Fruit fly (Drosophila melanogaster): ENCODE results near the gene Daxx.
A peak's percentile ranks its signal among the peaks of the same experiment; 100 is the strongest.

Gene Daxx

DNA sequence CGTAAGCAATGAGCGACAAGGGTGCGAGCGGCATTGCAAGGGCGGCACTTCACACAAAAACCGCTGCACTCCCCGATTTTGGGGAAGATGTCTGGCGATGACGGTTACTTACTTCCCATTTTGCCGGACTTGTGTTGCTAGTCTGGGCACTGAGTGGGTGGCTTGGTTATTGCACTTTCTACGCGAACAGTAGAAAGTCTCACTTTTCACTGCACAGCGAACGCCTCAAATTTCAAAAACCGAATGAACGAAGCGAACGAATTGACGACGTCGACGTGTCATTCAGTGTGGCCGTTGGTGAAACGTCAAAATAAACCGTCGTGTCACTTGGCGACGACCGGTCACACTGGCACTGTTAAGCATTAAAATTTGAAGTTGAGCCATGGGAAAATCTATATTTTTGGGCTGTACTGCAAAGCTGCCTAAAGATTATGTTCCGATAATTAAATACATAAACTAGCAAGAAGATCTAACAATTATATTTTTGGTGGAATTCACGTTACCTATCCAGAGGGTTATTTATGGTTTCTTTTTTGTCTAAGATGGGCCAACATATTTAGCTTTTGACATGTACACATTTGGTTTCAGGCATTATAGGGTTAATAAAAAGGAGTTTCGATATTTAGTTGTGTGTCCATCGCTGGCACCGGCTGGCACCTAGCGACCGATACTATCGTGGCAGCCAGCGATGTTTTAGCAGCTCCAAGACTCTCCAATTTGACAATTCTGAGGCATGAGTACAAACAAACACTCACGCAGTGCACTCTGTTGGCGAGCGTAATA, at the start of gene Daxx, which contains the start of gene Sec61alpha (continued):
- TF ChIP-seq CG30020 (tag; optimal IDR thresholded peaks at IDR 0.05) (peak; percentile 74), B-H2 (GFP tag; optimal IDR thresholded peaks at IDR 0.05) (peak; percentile 78), CG7556 (GFP tag; optimal IDR thresholded peaks at IDR 0.05) (peak; percentile 62), prd (optimal IDR thresholded peaks at IDR 0.05) (no peak), prd (GFP tag; IDR thresholded peaks at IDR 0.05) (peak; percentile 89), ssp (GFP tag; IDR thresholded peaks at IDR 0.05) (peak; percentile 73), CG15601 (tag; optimal IDR thresholded peaks at IDR 0.05) (peak; percentile 78), CG18262 (tag; optimal IDR thresholded peaks at IDR 0.05) (peak; percentile 73), cas (GFP tag; IDR thresholded peaks at IDR 0.05) (peak; percentile 88), CG14441 (GFP tag; IDR thresholded peaks at IDR 0.05) (peak; percentile 83), Fer1 (GFP tag; optimal IDR thresholded peaks at IDR 0.05) (peak; percentile 67), HLHmδ (GFP tag; optimal IDR thresholded peaks at IDR 0.05) (peak; percentile 79), Scr (GFP tag; IDR thresholded peaks at IDR 0.05; ENCODE audit: partially characterized antibody) (peak; percentile 99), Xbp1 (GFP tag; optimal IDR thresholded peaks at IDR 0.05) (peak; percentile 89), Gug (GFP tag; IDR thresholded peaks at IDR 0.05) (peak; percentile 92), Trl (optimal IDR thresholded peaks at IDR 0.05) (no peak), Trl (GFP tag; optimal IDR thresholded peaks at IDR 0.05) (peak; percentile 91), zen2 (GFP tag; IDR thresholded peaks at IDR 0.05; ENCODE audit: partially characterized antibody) (peak; percentile 99), CG17829 (tag; optimal IDR thresholded peaks at IDR 0.05) (peak; percentile 83), Awh (GFP tag; IDR thresholded peaks at IDR 0.05) (peak; percentile 70; the same call in 1 of the 2 replicates), ind (GFP tag; optimal IDR thresholded peaks at IDR 0.05) (peak; percentile 88), zen (tag; optimal IDR thresholded peaks at IDR 0.05) (peak; percentile 73), knrl (GFP tag; IDR thresholded peaks at IDR 0.05; ENCODE audit: partially characterized antibody) (peak; percentile 100), bsh (GFP tag; optimal IDR thresholded peaks at IDR 0.05) (peak in 1 of 2 experiments; percentile 77), CG18619 (GFP tag; optimal IDR thresholded peaks at IDR 0.05) (peak; percentile 75), ttk (GFP tag; IDR thresholded peaks at IDR 0.05) (peak; percentile 73; the same call in 1 of the 2 replicates), pum (GFP tag; optimal IDR thresholded peaks at IDR 0.05) (peak; percentile 88), toy (GFP tag; IDR thresholded peaks at IDR 0.05) (peak; percentile 61; the same call in 1 of the 2 replicates), gro (GFP tag; optimal IDR thresholded peaks at IDR 0.05) (peak; percentile 82), E2f1 (GFP tag; IDR thresholded peaks at IDR 0.05) (peak; percentile 78), org-1 (GFP tag; optimal IDR thresholded peaks at IDR 0.05) (peak; percentile 1), CG10462 (GFP tag; optimal IDR thresholded peaks at IDR 0.05) (peak; percentile 50), tin (GFP tag; optimal IDR thresholded peaks at IDR 0.05) (peak; percentile 86), CG32532 (GFP tag; IDR thresholded peaks at IDR 0.05) (peak; percentile 92), row (GFP tag; IDR thresholded peaks at IDR 0.05) (peak; percentile 94), otp (GFP tag; IDR thresholded peaks at IDR 0.05) (peak; percentile 71; the same call in 2 of the 3 replicates), sens (GFP tag) (peak; percentile 98), crp (GFP tag; optimal IDR thresholded peaks at IDR 0.05) (peak in 1 of 2 experiments; percentile 65), bab2 (GFP tag; optimal IDR thresholded peaks at IDR 0.05) (peak; percentile 80), Gsc (GFP tag; IDR thresholded peaks at IDR 0.05) (no peak), Eip74EF (GFP tag; optimal IDR thresholded peaks at IDR 0.05) (peak in 1 of 2 experiments; percentile 72), CG7786 (GFP tag; optimal IDR thresholded peaks at IDR 0.05) (peak; percentile 90), CG30403 (GFP tag; optimal IDR thresholded peaks at IDR 0.05) (peak; percentile 93), HmgD (GFP tag; optimal IDR thresholded peaks at IDR 0.05) (peak; percentile 85), CG18011 (GFP tag; optimal IDR thresholded peaks at IDR 0.05) (peak; percentile 95), CG16779 (GFP tag; IDR thresholded peaks at IDR 0.05) (peak; percentile 81), Lhr (GFP tag; optimal IDR thresholded peaks at IDR 0.05) (peak; percentile 77), Rx (GFP tag; IDR thresholded peaks at IDR 0.05) (peak; percentile 32; the same call in 1 of the 2 replicates), tgo (GFP tag; IDR thresholded peaks at IDR 0.05) (peak; percentile 83), CG8478 (optimal IDR thresholded peaks at IDR 0.05) (no peak)

Data from whole organism, embryonic.